Worm (Caenorhabditis elegans) whole organism, midembryonic: ENCODE measurements around the gene F42G2.7.

Source experiments
- cog-1 ChIP-seq: sonication (generic microtip); optimal IDR thresholded peaks from 2 replicates; lab custom pipeline; 2016; ENCODE audit warnings: missing genetic modification characterization, missing compliant biosample characterization
- flt-1 ChIP-seq: fragments of 200-800 bp; sonication (Bioruptor generic); IDR thresholded peaks from 2 replicates; pipeline ENCODE4 v1.3.6; 2022; ENCODE audit warnings: missing genetic modification characterization, missing compliant biosample characterization

DNA sequence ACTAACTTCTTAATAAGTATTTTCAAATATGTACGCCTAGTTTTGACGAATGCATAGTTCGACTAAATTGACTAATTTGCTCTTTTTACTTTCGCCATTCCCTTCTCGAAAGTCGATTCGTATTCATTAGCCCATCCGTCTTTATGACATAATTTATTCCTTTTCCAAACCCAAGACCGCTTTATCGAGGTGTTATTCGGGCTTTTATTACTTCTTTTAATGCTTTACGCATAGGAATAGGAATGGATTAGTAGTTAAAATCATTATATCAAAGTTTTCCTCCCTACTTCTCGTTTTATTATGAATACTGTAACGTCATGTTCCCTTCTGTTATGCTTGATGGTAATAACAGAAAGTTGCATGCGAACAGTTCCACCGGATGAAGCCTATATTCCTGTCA lies 43.0 kb upstream of the F42G2.7 start, which contains the start of gene F16G10.2:
- no peak for TF ChIP-seq flt-1 (GFP tag; lab: Robert Waterston, UW)
- no peak for TF ChIP-seq cog-1 (tag; lab: Kevin White, UChicago)
